Fruit fly (Drosophila melanogaster): Measurements from ENCODE around the gene CG18530.

CG18530 gene

DNA sequence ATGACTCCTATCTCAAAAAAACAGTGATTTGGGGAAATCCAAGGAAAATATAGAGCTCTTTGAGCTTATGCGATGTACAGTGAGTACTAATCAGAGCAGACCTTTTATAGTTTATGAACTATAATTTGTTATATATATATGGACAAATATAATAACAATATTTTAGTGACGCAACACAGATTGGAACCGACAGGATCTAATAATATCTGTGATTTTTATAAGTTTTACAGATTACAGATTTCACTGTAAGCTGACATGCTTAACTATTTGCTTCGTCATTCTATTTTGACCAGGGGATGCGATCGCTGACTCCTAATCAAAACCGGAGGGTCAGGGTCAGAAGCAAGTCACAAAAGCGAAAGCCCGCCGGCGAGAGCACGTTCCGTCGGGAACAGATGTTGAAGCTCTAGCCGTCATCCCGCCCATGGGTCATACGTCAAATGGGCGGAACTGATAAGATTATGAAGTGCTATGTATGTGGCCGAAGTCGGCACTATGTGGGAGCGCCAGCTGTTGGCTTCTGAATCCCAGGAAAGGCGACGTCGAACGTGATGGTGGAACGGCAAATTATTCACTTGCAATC lies 41.0 kb downstream of the CG18530 start, which contains the start of gene Gnmt (continued):
- TF ChIP-seq chinmo (GFP tag; IDR thresholded peaks at IDR 0.05; ENCODE audit: partially characterized antibody): 0 out of 4 replicates have a peak, but pooled peaks have one; percentile 19
- TF ChIP-seq prd (optimal IDR thresholded peaks at IDR 0.05): no peak
- 0 out of 3 replicates have a peak, but pooled peaks have one; percentile 12 for TF ChIP-seq prd (GFP tag; IDR thresholded peaks at IDR 0.05)
- TF ChIP-seq ftz-f1 (GFP tag; optimal IDR thresholded peaks at IDR 0.05): peak; percentile 26
- TF ChIP-seq lbe (GFP tag; optimal IDR thresholded peaks at IDR 0.05): no peak
- TF ChIP-seq Awh (GFP tag; IDR thresholded peaks at IDR 0.05): 0 out of 2 replicates have a peak, but pooled peaks have one; percentile 7
- TF ChIP-seq lab (GFP tag; optimal IDR thresholded peaks at IDR 0.05): peak; percentile 22
- TF ChIP-seq bsh (GFP tag; optimal IDR thresholded peaks at IDR 0.05): peak in 1 of 2 experiments; percentile 10
- no peak for TF ChIP-seq wor (GFP tag; IDR thresholded peaks at IDR 0.05)
- peak; percentile 47 for TF ChIP-seq Med (GFP tag)
- no peak for TF ChIP-seq NC2β (GFP tag; optimal IDR thresholded peaks at IDR 0.05)
- peak in 1 of 2 experiments; percentile 24 for TF ChIP-seq Pdp1 (GFP tag; optimal IDR thresholded peaks at IDR 0.05)
- no peak for TF ChIP-seq sim (GFP tag; IDR thresholded peaks at IDR 0.05)
- peak; percentile 16 for TF ChIP-seq CG2120 (GFP tag; optimal IDR thresholded peaks at IDR 0.05)
- TF ChIP-seq row (GFP tag; IDR thresholded peaks at IDR 0.05): peak; percentile 52; the same call in 2 of the 3 replicates
- no peak for TF ChIP-seq CTCF (GFP tag; optimal IDR thresholded peaks at IDR 0.05)
- peak; percentile 21 for TF ChIP-seq Hmr (GFP tag; optimal IDR thresholded peaks at IDR 0.05)
- TF ChIP-seq CG32532 (GFP tag; IDR thresholded peaks at IDR 0.05): peak; percentile 33; the same call in 1 of the 2 replicates
- peak; percentile 10 for TF ChIP-seq CG10543 (GFP tag; optimal IDR thresholded peaks at IDR 0.05)
- peak; percentile 5 for TF ChIP-seq Blimp-1 (GFP tag; optimal IDR thresholded peaks at IDR 0.05)
- 0 out of 2 replicates have a peak, but pooled peaks have one; percentile 20 for TF ChIP-seq seq (GFP tag; IDR thresholded peaks at IDR 0.05)
- no peak for TF ChIP-seq CG34422 (GFP tag; IDR thresholded peaks at IDR 0.05)
- TF ChIP-seq Xbp1 (GFP tag; optimal IDR thresholded peaks at IDR 0.05): peak; percentile 4
- TF ChIP-seq grau (tag; optimal IDR thresholded peaks at IDR 0.05): peak; percentile 78
- TF ChIP-seq CG6689 (GFP tag; IDR thresholded peaks at IDR 0.05): 0 out of 2 replicates have a peak, but pooled peaks have one; percentile 14
- TF ChIP-seq kni (GFP tag; optimal IDR thresholded peaks at IDR 0.05): no peak
- TF ChIP-seq Fer3 (tag; optimal IDR thresholded peaks at IDR 0.05): peak; percentile 40
- 0 out of 3 replicates have a peak, but pooled peaks have one; percentile 16 for TF ChIP-seq ci (GFP tag; IDR thresholded peaks at IDR 0.05)
- no peak for TF ChIP-seq hkb (optimal IDR thresholded peaks at IDR 0.05)
- 0 out of 2 replicates have a peak, but pooled peaks have one; percentile 9 for TF ChIP-seq hkb (GFP tag; IDR thresholded peaks at IDR 0.05)
- peak; percentile 86 for TF ChIP-seq cwo (GFP tag; optimal IDR thresholded peaks at IDR 0.05)
- TF ChIP-seq Scr (GFP tag; IDR thresholded peaks at IDR 0.05; ENCODE audit: partially characterized antibody): no peak
- TF ChIP-seq Hr78 (GFP tag; optimal IDR thresholded peaks at IDR 0.05): peak in 1 of 2 experiments; percentile 87
- peak; percentile 11 for TF ChIP-seq CG30403 (GFP tag; optimal IDR thresholded peaks at IDR 0.05)
- peak; percentile 10; the same call in 1 of the 3 replicates for TF ChIP-seq dysf (GFP tag; IDR thresholded peaks at IDR 0.05)
- peak; percentile 84 for TF ChIP-seq sug (tag; optimal IDR thresholded peaks at IDR 0.05)
- no peak for TF ChIP-seq Nf-YB (GFP tag; optimal IDR thresholded peaks at IDR 0.05)

DNA sequence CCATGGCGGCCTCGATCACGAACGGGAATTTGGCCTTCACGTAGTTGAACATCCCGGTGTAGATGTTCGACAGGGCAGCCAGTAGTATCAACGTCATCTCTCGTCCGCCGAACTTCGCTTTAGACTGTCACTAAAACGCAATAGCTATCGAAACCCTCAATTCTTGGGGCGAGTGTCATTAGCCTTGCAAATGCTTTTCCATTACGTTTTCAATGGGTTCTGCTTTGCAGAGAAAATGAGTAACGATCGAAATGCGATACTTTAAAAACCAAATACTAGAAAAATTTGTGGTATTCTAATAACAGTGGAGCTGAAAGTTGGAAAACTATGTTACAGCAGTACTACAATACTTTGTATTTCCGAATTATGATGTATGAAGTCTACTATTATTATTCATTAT lies 43.0 kb downstream of the CG18530 start, which contains the start of gene CG43630:
TSS of gene CG43630 (minus strand) at position 101 of the 400 bp plus-strand sequence.
- TF ChIP-seq CG32772 (GFP tag; IDR thresholded peaks at IDR 0.05): no peak
- TF ChIP-seq CG6272 (GFP tag; IDR thresholded peaks at IDR 0.05): no peak
- no peak for TF ChIP-seq Dref (GFP tag; IDR thresholded peaks at IDR 0.05)
- TF ChIP-seq CG17829 (tag; optimal IDR thresholded peaks at IDR 0.05): no peak
- no peak for TF ChIP-seq Oaz (GFP tag; IDR thresholded peaks at IDR 0.05)
- no peak for TF ChIP-seq Antp (GFP tag; optimal IDR thresholded peaks at IDR 0.05)
- TF ChIP-seq Ssrp (tag; optimal IDR thresholded peaks at IDR 0.05): no peak
- no peak for TF ChIP-seq Awh (GFP tag; IDR thresholded peaks at IDR 0.05)
- TF ChIP-seq CkIIα-i1 (GFP tag; IDR thresholded peaks at IDR 0.05): no peak
- no peak for TF ChIP-seq B-H1 (GFP tag; IDR thresholded peaks at IDR 0.05)
- no peak for TF ChIP-seq HLHmδ (GFP tag; optimal IDR thresholded peaks at IDR 0.05)
- no peak for TF ChIP-seq chinmo (GFP tag; IDR thresholded peaks at IDR 0.05; ENCODE audit: partially characterized antibody)
- no peak for TF ChIP-seq zf30C (GFP tag; optimal IDR thresholded peaks at IDR 0.05)
- TF ChIP-seq CG7963 (GFP tag; IDR thresholded peaks at IDR 0.05; ENCODE audit: partially characterized antibody): no peak
- no peak for TF ChIP-seq CG6854 (GFP tag; optimal IDR thresholded peaks at IDR 0.05)
- no peak for TF ChIP-seq kay (GFP tag; optimal IDR thresholded peaks at IDR 0.05)
- TF ChIP-seq Hr39 (optimal IDR thresholded peaks at IDR 0.05): no peak

Measured in whole organism, embryonic.